Worm (Caenorhabditis elegans) whole organism, L1 larva: Measurements from ENCODE around the gene acbp-6.

Source experiments
- C04F5.9 ChIP-seq: sonication (generic microtip); optimal IDR thresholded peaks from 2 replicates; lab custom pipeline; 2016; ENCODE audit warnings: missing genetic modification characterization, missing compliant biosample characterization
- C16A3.4 ChIP-seq: fragments of 150-350 bp; optimal IDR thresholded peaks from 2 replicates; lab custom pipeline; 2014; ENCODE audit warnings: missing biosample characterization, missing genetic modification characterization
- C34B4.2 ChIP-seq: sonication (generic microtip); optimal IDR thresholded peaks from 2 replicates; lab custom pipeline; 2017; ENCODE audit warnings: mild to moderate bottlenecking, missing genetic modification characterization, missing compliant biosample characterization
- aha-1 ChIP-seq: fragments of 150-350 bp; optimal IDR thresholded peaks from 2 replicates; lab custom pipeline; 2014; ENCODE audit warnings: missing biosample characterization, missing genetic modification characterization
- alr-1 ChIP-seq: fragments of 200-800 bp; sonication (Bioruptor generic); optimal IDR thresholded peaks from 2 replicates; lab custom pipeline; 2018; ENCODE audit warnings: borderline replicate concordance, mild to moderate bottlenecking, missing genetic modification characterization, missing compliant biosample characterization
- ceh-63 ChIP-seq: fragments of 200-800 bp; sonication (Bioruptor generic); optimal IDR thresholded peaks from 2 replicates; lab custom pipeline; 2018; ENCODE audit warnings: mild to moderate bottlenecking, missing genetic modification characterization, missing compliant biosample characterization
- ceh-82 ChIP-seq, 3 experiments: fragments of 150-350 bp in 1 of 3; sonication (generic microtip) in 2 of 3; optimal IDR thresholded peaks; 2 replicates each; lab custom pipeline; 2014 to 2017; ENCODE audit warnings: missing biosample characterization in 3 of 3, missing genetic modification characterization in 3 of 3
- ceh-88 ChIP-seq: fragments of 200-800 bp; sonication (Bioruptor generic); IDR thresholded peaks from 2 replicates; pipeline ENCODE4 v1.3.6; 2022; ENCODE audit warnings: missing genetic modification characterization, missing compliant biosample characterization
- ces-1 ChIP-seq: fragments of 150-350 bp; optimal IDR thresholded peaks from 2 replicates; lab custom pipeline; 2014; ENCODE audit warnings: missing biosample characterization, missing genetic modification reagents, missing genetic modification characterization
- dpl-1 ChIP-seq, 3 experiments: fragments of 150-350 bp in 2 of 3; sonication (generic microtip) in 1 of 3; optimal IDR thresholded peaks; 2 replicates each; lab custom pipeline; 2014 to 2017; ENCODE audit warnings: missing biosample characterization in 3 of 3, missing genetic modification characterization in 3 of 3, missing genetic modification reagents in 3 of 3
- dsc-1 ChIP-seq: sonication (generic microtip); optimal IDR thresholded peaks from 2 replicates; lab custom pipeline; 2016; ENCODE audit warnings: mild to moderate bottlenecking, missing genetic modification characterization, missing compliant biosample characterization
- efl-1 ChIP-seq, 4 experiments: fragments of 150-350 bp; optimal IDR thresholded peaks in 3 of 4; peaks in 1 of 4; 1 replicate in 1 of 4; 2 replicates in 3 of 4; lab custom pipeline; 2014; ENCODE audit warnings: missing biosample characterization in 2 of 4, missing genetic modification characterization in 2 of 4, missing genetic modification reagents in 2 of 4
- efl-3 ChIP-seq: fragments of 200-800 bp; sonication (Bioruptor generic); optimal IDR thresholded peaks from 2 replicates; lab custom pipeline; 2018; ENCODE audit warnings: mild to moderate bottlenecking, missing genetic modification characterization, missing compliant biosample characterization
- ets-5 ChIP-seq: fragments of 200-800 bp; sonication (Bioruptor generic); IDR thresholded peaks from 2 replicates; pipeline ENCODE4 v1.3.6; 2022; ENCODE audit warnings: missing genetic modification characterization, missing compliant biosample characterization
- fkh-10 ChIP-seq: sonication (generic microtip); optimal IDR thresholded peaks from 2 replicates; lab custom pipeline; 2017; ENCODE audit warnings: missing biosample characterization, missing genetic modification reagents, missing genetic modification characterization
- fkh-4 ChIP-seq: sonication (generic microtip); optimal IDR thresholded peaks from 2 replicates; lab custom pipeline; 2016; ENCODE audit warnings: missing compliant biosample characterization, missing genetic modification characterization, borderline replicate concordance
- fos-1 ChIP-seq: fragments of 150-350 bp; optimal IDR thresholded peaks from 2 replicates; lab custom pipeline; 2014; ENCODE audit warnings: missing biosample characterization, missing genetic modification characterization
- grh-1 ChIP-seq: fragments of 200-800 bp; sonication (Bioruptor generic); IDR thresholded peaks from 2 replicates; pipeline ENCODE4 v1.3.6; 2022; ENCODE audit warnings: missing genetic modification reagents, missing genetic modification characterization, missing compliant biosample characterization
- hlh-17 ChIP-seq: fragments of 200-800 bp; sonication (Bioruptor generic); optimal IDR thresholded peaks from 2 replicates; lab custom pipeline; 2018; ENCODE audit warnings: missing genetic modification characterization, mild to moderate bottlenecking, missing compliant biosample characterization, moderate library complexity, borderline replicate concordance
- hlh-4 ChIP-seq: sonication (generic microtip); optimal IDR thresholded peaks from 2 replicates; lab custom pipeline; 2016; ENCODE audit warnings: mild to moderate bottlenecking, missing genetic modification characterization, missing compliant biosample characterization
- hpl-2 ChIP-seq: fragments of 150-350 bp; optimal IDR thresholded peaks from 2 replicates; lab custom pipeline; 2014; ENCODE audit warnings: missing biosample characterization, missing genetic modification reagents, missing genetic modification characterization
- irx-1 ChIP-seq: sonication (generic microtip); optimal IDR thresholded peaks from 2 replicates; lab custom pipeline; 2016; ENCODE audit warnings: missing genetic modification characterization, missing compliant biosample characterization
- jun-1 ChIP-seq: fragments of 150-350 bp; optimal IDR thresholded peaks from 2 replicates; lab custom pipeline; 2014; ENCODE audit warnings: missing biosample characterization, missing genetic modification reagents, missing genetic modification characterization
- lin-13 ChIP-seq: fragments of 150-350 bp; optimal IDR thresholded peaks from 2 replicates; lab custom pipeline; 2014; ENCODE audit warnings: missing biosample characterization, missing genetic modification reagents, missing genetic modification characterization
- lin-35 ChIP-seq, 2 experiments: fragments of 150-350 bp; optimal IDR thresholded peaks; 2 replicates each; lab custom pipeline; 2014; ENCODE audit warnings: missing biosample characterization in 2 of 2, missing genetic modification characterization in 2 of 2, missing genetic modification reagents in 2 of 2
- mab-9 ChIP-seq: fragments of 200-800 bp; sonication (Bioruptor generic); IDR thresholded peaks from 2 replicates; pipeline ENCODE4 v1.3.6; 2022; ENCODE audit warnings: missing genetic modification reagents, missing genetic modification characterization, missing compliant biosample characterization
- mdl-1 ChIP-seq, 2 experiments: fragments of 150-350 bp; optimal IDR thresholded peaks; 2 replicates each; lab custom pipeline; 2014 to 2017; ENCODE audit warnings: missing biosample characterization in 2 of 2, missing genetic modification characterization in 2 of 2, inconsistent platforms in 1 of 2
- mef-2 ChIP-seq: fragments of 150-350 bp; optimal IDR thresholded peaks from 2 replicates; lab custom pipeline; 2014; ENCODE audit warnings: missing biosample characterization, missing genetic modification characterization
- mep-1 ChIP-seq: fragments of 150-350 bp; optimal IDR thresholded peaks from 2 replicates; lab custom pipeline; 2014; ENCODE audit warnings: missing biosample characterization, missing genetic modification characterization
- nhr-12 ChIP-seq: sonication (generic microtip); optimal IDR thresholded peaks from 2 replicates; lab custom pipeline; 2017; ENCODE audit warnings: missing biosample characterization, missing genetic modification characterization
- nhr-19 ChIP-seq: fragments of 200-800 bp; sonication (Bioruptor generic); conservative IDR thresholded peaks from 2 replicates; pipeline ENCODE4 v1.3.6; 2022; ENCODE audit warnings: missing genetic modification characterization, missing compliant biosample characterization
- nhr-20 ChIP-seq: sonication (generic microtip); optimal IDR thresholded peaks from 2 replicates; lab custom pipeline; 2016; ENCODE audit warnings: mild to moderate bottlenecking, missing genetic modification characterization, missing compliant biosample characterization
- nhr-237 ChIP-seq: fragments of 150-350 bp; optimal IDR thresholded peaks from 2 replicates; lab custom pipeline; 2014; ENCODE audit warnings: missing biosample characterization, missing genetic modification characterization
- nhr-28 ChIP-seq: fragments of 150-350 bp; optimal IDR thresholded peaks from 2 replicates; lab custom pipeline; 2014; ENCODE audit warnings: missing biosample characterization, missing genetic modification characterization
- nhr-71 ChIP-seq: sonication (generic microtip); optimal IDR thresholded peaks from 2 replicates; lab custom pipeline; 2016; ENCODE audit warnings: mild to moderate bottlenecking, missing genetic modification characterization, moderate library complexity, missing compliant biosample characterization
- nhr-84 ChIP-seq: sonication (generic microtip); optimal IDR thresholded peaks from 2 replicates; lab custom pipeline; 2017; ENCODE audit warnings: missing biosample characterization, missing genetic modification characterization
- nhr-90 ChIP-seq: sonication (generic microtip); optimal IDR thresholded peaks from 2 replicates; lab custom pipeline; 2016; ENCODE audit warnings: mild to moderate bottlenecking, missing genetic modification characterization, missing compliant biosample characterization; ENCODE audit not compliant: poor library complexity
- pag-3 ChIP-seq: sonication (generic microtip); optimal IDR thresholded peaks from 2 replicates; lab custom pipeline; 2017; ENCODE audit warnings: missing genetic modification characterization, mild to moderate bottlenecking, missing compliant biosample characterization, antibody characterized with exemption, borderline replicate concordance; ENCODE audit not compliant: insufficient read depth
- snpc-4 ChIP-seq: fragments of 150-350 bp; optimal IDR thresholded peaks from 2 replicates; lab custom pipeline; 2014; ENCODE audit warnings: missing biosample characterization, missing genetic modification characterization
- snu-23 ChIP-seq: sonication (generic microtip); optimal IDR thresholded peaks from 2 replicates; lab custom pipeline; 2016; ENCODE audit warnings: missing genetic modification characterization, missing compliant biosample characterization
- sox-4 ChIP-seq: sonication (generic microtip); optimal IDR thresholded peaks from 2 replicates; lab custom pipeline; 2016; ENCODE audit warnings: missing genetic modification characterization, missing compliant biosample characterization
- sptf-1 ChIP-seq: fragments of 150-350 bp; optimal IDR thresholded peaks from 2 replicates; lab custom pipeline; 2014; ENCODE audit warnings: missing biosample characterization, missing genetic modification characterization
- sup-37 ChIP-seq: fragments of 200-800 bp; sonication (Bioruptor generic); optimal IDR thresholded peaks from 2 replicates; lab custom pipeline; 2018; ENCODE audit warnings: mild to moderate bottlenecking, missing genetic modification characterization, missing compliant biosample characterization
- unc-130 ChIP-seq: fragments of 150-350 bp; optimal IDR thresholded peaks from 2 replicates; lab custom pipeline; 2017; ENCODE audit warnings: missing biosample characterization, missing genetic modification characterization, inconsistent platforms
- unc-98 ChIP-seq: fragments of 200-800 bp; sonication (Bioruptor generic); IDR thresholded peaks from 2 replicates; pipeline ENCODE4 v1.3.6; 2022; ENCODE audit warnings: missing genetic modification characterization, missing compliant biosample characterization
- vab-15 ChIP-seq: sonication (generic microtip); optimal IDR thresholded peaks from 2 replicates; lab custom pipeline; 2017; ENCODE audit warnings: missing genotype, mild to moderate bottlenecking, missing genetic modification characterization, missing compliant biosample characterization
- xbp-1 ChIP-seq: sonication (generic microtip); optimal IDR thresholded peaks from 2 replicates; lab custom pipeline; 2016; ENCODE audit warnings: missing genetic modification characterization, missing compliant biosample characterization
- zip-4 ChIP-seq: fragments of 200-800 bp; sonication (Bioruptor generic); optimal IDR thresholded peaks from 2 replicates; lab custom pipeline; 2018; ENCODE audit warnings: mild to moderate bottlenecking, missing genetic modification characterization, moderate library complexity, missing compliant biosample characterization
- ztf-11 ChIP-seq, 2 experiments: sonication (generic microtip); optimal IDR thresholded peaks; 2 replicates each; lab custom pipeline; 2016 to 2017; ENCODE audit warnings: missing genetic modification characterization in 2 of 2, missing biosample characterization in 1 of 2, missing compliant biosample characterization in 1 of 2
- ztf-4 ChIP-seq: fragments of 150-350 bp; optimal IDR thresholded peaks from 2 replicates; lab custom pipeline; 2014; ENCODE audit warnings: missing biosample characterization, missing genetic modification characterization

Gene acbp-6

ce11 chrII:11967507-11968127 is 5.9 kb downstream of the acbp-6 start, which contains the start of gene W03C9.5 (continued):
- TF ChIP-seq mdl-1 (tag; optimal IDR thresholded peaks at IDR 0.05; lab: Kevin White, UChicago) (peak in 1 of 2 experiments; percentile 98), vab-15 (tag; lab: Kevin White, UChicago) (peak; percentile 97), sptf-1 (tag; lab: Kevin White, UChicago) (no peak), irx-1 (peak; percentile 75), hlh-4 (tag; lab: Kevin White, UChicago) (no peak), mab-9 (GFP tag; lab: Robert Waterston, UW) (peak; percentile 76), fkh-4 (tag; lab: Kevin White, UChicago) (peak; percentile 46), alr-1 (tag; lab: Kevin White, UChicago) (no peak), grh-1 (GFP tag; lab: Robert Waterston, UW) (peak; percentile 65), C16A3.4 (peak; percentile 97), dpl-1 (GFP tag; optimal IDR thresholded peaks at IDR 0.05; lab: Kevin White, UChicago) (peak; percentile 84 to 85 (median 85)), nhr-28 (tag; lab: Kevin White, UChicago) (no peak), zip-4 (GFP tag; lab: Kevin White, UChicago) (peak; percentile 38), dsc-1 (tag; lab: Kevin White, UChicago) (peak; percentile 92), snpc-4 (peak; percentile 82), efl-1 (optimal IDR thresholded peaks at IDR 0.05; lab: Kevin White, UChicago) (peak; percentile 88 to 93), efl-1 (GFP tag; optimal IDR thresholded peaks at IDR 0.05 in 1 of 2; lab: Kevin White, UChicago) (peak; percentile 79 to 98), ets-5 (GFP tag; lab: Robert Waterston, UW) (no peak), mef-2 (tag; lab: Kevin White, UChicago) (peak; percentile 75), sup-37 (GFP tag; lab: Kevin White, UChicago) (peak; percentile 61), ztf-4 (tag; lab: Kevin White, UChicago) (peak; percentile 82), ceh-63 (no peak), nhr-12 (tag; lab: Kevin White, UChicago) (no peak), C04F5.9 (peak; percentile 88), efl-3 (GFP tag; lab: Kevin White, UChicago) (no peak), nhr-84 (tag; lab: Kevin White, UChicago) (peak; percentile 51), xbp-1 (peak; percentile 89), pag-3 (tag; lab: Kevin White, UChicago) (peak; percentile 70), ces-1 (no peak), ceh-82 (tag; optimal IDR thresholded peaks at IDR 0.05; lab: Kevin White, UChicago) (peak; percentile 90 to 98 (median 91)), nhr-19 (GFP tag; lab: Robert Waterston, UW) (peak; percentile 93), lin-13 (peak; percentile 97), unc-98 (GFP tag; lab: Robert Waterston, UW) (peak; percentile 95), mep-1 (peak; percentile 95), nhr-20 (tag; lab: Kevin White, UChicago) (peak; percentile 96), jun-1 (tag; lab: Kevin White, UChicago) (peak; percentile 90), aha-1 (tag; lab: Kevin White, UChicago) (peak; percentile 17), fos-1 (tag; lab: Kevin White, UChicago) (peak; percentile 88), hpl-2 (GFP tag; lab: Kevin White, UChicago) (peak; percentile 82), nhr-71 (tag; lab: Kevin White, UChicago) (peak; percentile 98), C34B4.2 (tag; lab: Kevin White, UChicago) (no peak), lin-35 (GFP tag; optimal IDR thresholded peaks at IDR 0.05; lab: Kevin White, UChicago) (peak; percentile 89 to 94), unc-130 (peak; percentile 87), hlh-17 (no peak), fkh-10 (GFP tag; lab: Kevin White, UChicago) (peak; percentile 58), ceh-88 (GFP tag; lab: Robert Waterston, UW) (peak; percentile 93), snu-23 (GFP tag; lab: Kevin White, UChicago) (peak; percentile 98), nhr-90 (tag; lab: Kevin White, UChicago) (peak; percentile 94), nhr-237 (peak; percentile 89), sox-4 (peak; percentile 72), ztf-11 (tag; optimal IDR thresholded peaks at IDR 0.05; lab: Kevin White, UChicago) (peak in 1 of 2 experiments; percentile 91)
